Fruit fly (Drosophila melanogaster): ENCODE measurements around the gene CG10405.

The CG10405 gene

dm6 chr3R:16500919-16501851 lies 46.9 kb downstream of the CG10405 start, which contains the start of gene Decay (continued):
- TF ChIP-seq C15 (GFP tag; IDR thresholded peaks at IDR 0.05) (no peak), CG8924 (tag; optimal IDR thresholded peaks at IDR 0.05) (no peak), fu2 (GFP tag; optimal IDR thresholded peaks at IDR 0.05) (no peak), CG3407 (GFP tag; optimal IDR thresholded peaks at IDR 0.05) (no peak), CG6175 (GFP tag; IDR thresholded peaks at IDR 0.05) (no peak), pan (optimal IDR thresholded peaks at IDR 0.05) (no peak), pan (GFP tag; optimal IDR thresholded peaks at IDR 0.05 in 1 of 2, IDR thresholded peaks at IDR 0.05 in 1 of 2) (no peak), schlank (tag; optimal IDR thresholded peaks at IDR 0.05) (no peak), CG4820 (GFP tag; optimal IDR thresholded peaks at IDR 0.05) (no peak), Sox102F (GFP tag; optimal IDR thresholded peaks at IDR 0.05) (peak; percentile 30), Jarid2 (GFP tag; optimal IDR thresholded peaks at IDR 0.05) (peak; percentile 9), Oaz (GFP tag; IDR thresholded peaks at IDR 0.05) (no peak), HmgD (GFP tag; optimal IDR thresholded peaks at IDR 0.05) (no peak), ewg (GFP tag; optimal IDR thresholded peaks at IDR 0.05) (no peak), zfh1 (GFP tag; IDR thresholded peaks at IDR 0.05) (no peak), Hr51 (GFP tag; optimal IDR thresholded peaks at IDR 0.05) (peak in 1 of 2 experiments; percentile 19), Side (GFP tag; optimal IDR thresholded peaks at IDR 0.05) (no peak), phol (tag; optimal IDR thresholded peaks at IDR 0.05) (peak; percentile 22), Trl (optimal IDR thresholded peaks at IDR 0.05) (peak; percentile 13 to 34), Trl (GFP tag; optimal IDR thresholded peaks at IDR 0.05) (no peak), CG31224 (GFP tag; IDR thresholded peaks at IDR 0.05) (no peak), CG12769 (tag; optimal IDR thresholded peaks at IDR 0.05) (no peak), CG1602 (GFP tag; optimal IDR thresholded peaks at IDR 0.05) (no peak), Doc3 (GFP tag; IDR thresholded peaks at IDR 0.05; ENCODE audit: partially characterized antibody) (no peak), CG14860 (GFP tag; IDR thresholded peaks at IDR 0.05; ENCODE audit: partially characterized antibody) (no peak), CG2678 (tag; optimal IDR thresholded peaks at IDR 0.05) (no peak), BEAF-32 (GFP tag; optimal IDR thresholded peaks at IDR 0.05) (no peak), Xbp1 (GFP tag; optimal IDR thresholded peaks at IDR 0.05) (peak; percentile 2), CG11085 (GFP tag; IDR thresholded peaks at IDR 0.05) (no peak), CG2875 (GFP tag; optimal IDR thresholded peaks at IDR 0.05) (no peak), hth (optimal IDR thresholded peaks at IDR 0.05) (no peak), Vsx1 (GFP tag; optimal IDR thresholded peaks at IDR 0.05) (peak; percentile 89), CG2120 (GFP tag; optimal IDR thresholded peaks at IDR 0.05) (no peak), CG3726 (GFP tag; IDR thresholded peaks at IDR 0.05) (no peak), CG10979 (tag; optimal IDR thresholded peaks at IDR 0.05) (peak; percentile 10), CG7745 (tag; optimal IDR thresholded peaks at IDR 0.05) (no peak), Ssrp (tag; optimal IDR thresholded peaks at IDR 0.05) (no peak), Hr3 (GFP tag; optimal IDR thresholded peaks at IDR 0.05) (no peak), fd102C (GFP tag; optimal IDR thresholded peaks at IDR 0.05) (no peak), Sin3A (optimal IDR thresholded peaks at IDR 0.05) (no peak), Dp (GFP tag; optimal IDR thresholded peaks at IDR 0.05) (no peak), MBD-R2 (GFP tag; IDR thresholded peaks at IDR 0.05) (no peak), CG10209 (GFP tag; optimal IDR thresholded peaks at IDR 0.05) (no peak), chif (GFP tag; optimal IDR thresholded peaks at IDR 0.05) (no peak), usp (GFP tag; optimal IDR thresholded peaks at IDR 0.05) (no peak), unc-4 (GFP tag; IDR thresholded peaks at IDR 0.05; ENCODE audit: partially characterized antibody) (no peak), sisA (GFP tag; IDR thresholded peaks at IDR 0.05) (no peak), knrl (GFP tag; IDR thresholded peaks at IDR 0.05; ENCODE audit: partially characterized antibody) (no peak), Nf-YC (tag; optimal IDR thresholded peaks at IDR 0.05) (no peak), mam (GFP tag; optimal IDR thresholded peaks at IDR 0.05) (no peak)
